Fruit fly (Drosophila melanogaster): ENCODE results near the gene CG14229.

DNA sequence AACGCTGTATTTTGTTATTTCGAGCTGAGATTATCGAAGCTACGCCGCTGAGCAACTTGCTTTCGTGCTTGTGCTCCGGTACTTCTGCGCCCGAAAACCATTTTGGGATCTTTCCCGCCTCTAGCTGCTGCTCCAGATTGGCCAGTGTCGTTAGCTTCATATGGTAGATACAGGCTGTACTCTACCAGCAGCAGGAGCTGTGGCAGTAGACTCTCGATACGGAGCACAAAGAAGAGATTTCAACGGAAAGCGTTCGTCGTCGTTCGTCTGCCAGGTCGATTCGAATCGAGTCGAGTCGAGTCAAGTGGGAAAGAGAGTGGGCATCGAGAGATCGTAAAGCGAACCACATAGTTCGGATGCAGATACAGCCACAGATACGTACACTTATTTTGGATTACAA is 19.8 kb upstream of the CG14229 start:
- no peak for TF ChIP-seq Smox (GFP tag; optimal IDR thresholded peaks at IDR 0.05)
- no peak for TF ChIP-seq CG10631 (GFP tag; optimal IDR thresholded peaks at IDR 0.05)
